Fruit fly (Drosophila melanogaster): ENCODE data around the gene ppk27.
A peak's percentile ranks its signal among the peaks of the same experiment; 100 is the strongest.

Gene ppk27

DNA sequence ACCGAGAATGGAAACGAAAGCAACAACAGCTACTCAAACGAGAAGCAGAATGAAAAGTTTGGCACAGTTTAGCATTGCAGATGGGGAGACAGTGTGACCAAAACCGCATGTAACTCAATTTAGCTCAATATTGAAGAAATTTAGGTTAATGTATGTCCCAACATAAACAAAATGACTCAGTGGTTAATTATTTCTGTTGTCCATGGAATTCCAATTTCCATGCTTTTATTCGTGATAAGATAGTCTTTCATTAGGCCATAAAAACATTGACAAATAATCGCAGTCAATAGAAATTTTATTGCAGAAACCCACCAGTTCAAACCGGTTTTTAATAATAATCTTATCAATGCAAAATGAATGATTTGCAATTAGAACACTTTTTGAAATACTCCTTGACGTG is 46.8 kb upstream of the ppk27 start (continued):
- TF ChIP-seq Gug (GFP tag; IDR thresholded peaks at IDR 0.05) (no peak), ss (GFP tag; optimal IDR thresholded peaks at IDR 0.05) (peak in 1 of 2 experiments; percentile 1), CG10631 (GFP tag; optimal IDR thresholded peaks at IDR 0.05) (no peak), Hr4 (GFP tag; optimal IDR thresholded peaks at IDR 0.05) (peak; percentile 38), vri (GFP tag; optimal IDR thresholded peaks at IDR 0.05) (no peak), Sox15 (GFP tag; optimal IDR thresholded peaks at IDR 0.05) (no peak), CG6276 (GFP tag; optimal IDR thresholded peaks at IDR 0.05) (peak; percentile 7), Sox102F (GFP tag; optimal IDR thresholded peaks at IDR 0.05) (no peak), achi (GFP tag; optimal IDR thresholded peaks at IDR 0.05) (no peak), CG8119 (GFP tag; IDR thresholded peaks at IDR 0.05) (no peak), CG10669 (GFP tag; optimal IDR thresholded peaks at IDR 0.05) (peak; percentile 5), Lpt (GFP tag; optimal IDR thresholded peaks at IDR 0.05) (no peak), CG4318 (GFP tag; optimal IDR thresholded peaks at IDR 0.05) (no peak), spab (GFP tag; optimal IDR thresholded peaks at IDR 0.05) (no peak)

DNA sequence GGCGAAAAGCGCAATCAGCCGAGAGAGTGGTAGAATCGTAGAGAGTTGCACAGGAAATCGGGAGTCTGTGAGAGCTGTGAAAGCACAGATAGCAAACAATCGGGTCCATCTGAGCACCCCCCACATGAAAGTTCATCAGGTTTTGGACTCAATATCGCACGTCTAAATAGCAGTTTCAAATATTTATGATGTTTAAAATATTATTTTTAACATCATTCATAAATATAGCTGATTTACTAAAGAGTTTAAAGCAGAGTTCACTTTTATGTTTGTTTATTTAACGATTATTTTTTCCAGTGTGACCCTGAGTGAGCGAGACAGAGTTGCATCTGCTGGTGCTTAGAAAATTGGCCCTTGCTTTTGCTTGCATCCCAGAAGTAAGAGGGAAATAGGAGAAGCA is 46.3 kb upstream of the ppk27 start:
- no peak for TF ChIP-seq topi (GFP tag; optimal IDR thresholded peaks at IDR 0.05)
- no peak for TF ChIP-seq fd85E (GFP tag; optimal IDR thresholded peaks at IDR 0.05)
- TF ChIP-seq fd59A (GFP tag; optimal IDR thresholded peaks at IDR 0.05): peak; percentile 1
- TF ChIP-seq achi (GFP tag; optimal IDR thresholded peaks at IDR 0.05): no peak
- no peak for TF ChIP-seq Ets21C (GFP tag; optimal IDR thresholded peaks at IDR 0.05)
- TF ChIP-seq acj6 (GFP tag; optimal IDR thresholded peaks at IDR 0.05): no peak
- no peak for TF ChIP-seq CG8632 (GFP tag; optimal IDR thresholded peaks at IDR 0.05)
- no peak for TF ChIP-seq Sox15 (GFP tag; optimal IDR thresholded peaks at IDR 0.05)
- TF ChIP-seq CG4318 (GFP tag; optimal IDR thresholded peaks at IDR 0.05): peak; percentile 30
- TF ChIP-seq Hr4 (GFP tag; optimal IDR thresholded peaks at IDR 0.05): no peak
- peak; percentile 17; the same call in 1 of the 2 replicates for TF ChIP-seq Gug (GFP tag; IDR thresholded peaks at IDR 0.05)
- TF ChIP-seq Hr39 (GFP tag; optimal IDR thresholded peaks at IDR 0.05): no peak
- peak in 1 of 2 experiments; percentile 18 for TF ChIP-seq ss (GFP tag; optimal IDR thresholded peaks at IDR 0.05)
- no peak for TF ChIP-seq Met (GFP tag; optimal IDR thresholded peaks at IDR 0.05)
- TF ChIP-seq CG15336 (GFP tag; IDR thresholded peaks at IDR 0.05): peak; percentile 39; the same call in 1 of the 2 replicates
- no peak for TF ChIP-seq net (GFP tag; optimal IDR thresholded peaks at IDR 0.05)
- TF ChIP-seq CG11762 (GFP tag; optimal IDR thresholded peaks at IDR 0.05; ENCODE audit: insufficient read depth): no peak
- TF ChIP-seq Blimp-1 (GFP tag; optimal IDR thresholded peaks at IDR 0.05): no peak
- TF ChIP-seq CG11902 (GFP tag; optimal IDR thresholded peaks at IDR 0.05): no peak
- TF ChIP-seq esn (GFP tag; optimal IDR thresholded peaks at IDR 0.05): no peak
- TF ChIP-seq CG6163 (GFP tag; IDR thresholded peaks at IDR 0.05): peak; percentile 43; the same call in 1 of the 3 replicates
- TF ChIP-seq CG10669 (GFP tag; optimal IDR thresholded peaks at IDR 0.05): no peak
- peak; percentile 42 for TF ChIP-seq Ets96B (tag; optimal IDR thresholded peaks at IDR 0.05)
- TF ChIP-seq CG7368 (GFP tag; optimal IDR thresholded peaks at IDR 0.05): no peak
- TF ChIP-seq fkh (GFP tag; optimal IDR thresholded peaks at IDR 0.05): no peak
- TF ChIP-seq Eip78C (GFP tag): no peak
- TF ChIP-seq Eip93F (GFP tag; optimal IDR thresholded peaks at IDR 0.05): no peak
- peak; percentile 2 for TF ChIP-seq OdsH (GFP tag; optimal IDR thresholded peaks at IDR 0.05)
- no peak for TF ChIP-seq spab (GFP tag; optimal IDR thresholded peaks at IDR 0.05)
- TF ChIP-seq vri (GFP tag; optimal IDR thresholded peaks at IDR 0.05): no peak
- no peak for TF ChIP-seq Smox (GFP tag; optimal IDR thresholded peaks at IDR 0.05)
- TF ChIP-seq CG32006 (GFP tag; optimal IDR thresholded peaks at IDR 0.05): no peak
- no peak for TF ChIP-seq CG34406 (GFP tag; optimal IDR thresholded peaks at IDR 0.05)
- no peak for TF ChIP-seq salr (GFP tag; optimal IDR thresholded peaks at IDR 0.05)
- no peak for TF ChIP-seq CG6854 (GFP tag; optimal IDR thresholded peaks at IDR 0.05)
- TF ChIP-seq lz (GFP tag; optimal IDR thresholded peaks at IDR 0.05): no peak
- TF ChIP-seq cyc (GFP tag; optimal IDR thresholded peaks at IDR 0.05): no peak
- no peak for TF ChIP-seq CG6276 (GFP tag; optimal IDR thresholded peaks at IDR 0.05)
- no peak for TF ChIP-seq CG10631 (GFP tag; optimal IDR thresholded peaks at IDR 0.05)
- TF ChIP-seq Hr38 (GFP tag; optimal IDR thresholded peaks at IDR 0.05): no peak
- no peak for TF ChIP-seq svp (GFP tag)
- TF ChIP-seq CG6808 (GFP tag; optimal IDR thresholded peaks at IDR 0.05): no peak
- no peak for TF ChIP-seq Sox14 (GFP tag; optimal IDR thresholded peaks at IDR 0.05)
- peak; percentile 22 for TF ChIP-seq dsx (GFP tag; optimal IDR thresholded peaks at IDR 0.05; ENCODE audit: poor library complexity, severe bottlenecking)
- no peak for TF ChIP-seq CG16779 (tag; optimal IDR thresholded peaks at IDR 0.05)
- TF ChIP-seq CG3919 (GFP tag; optimal IDR thresholded peaks at IDR 0.05): no peak

Measured in whole organism, prepupa.